Worm (Caenorhabditis elegans) whole organism, L4/young adult: ENCODE data around the gene acy-1.
"Not testable (repeated sequence)": the region's sequence is repeated elsewhere in the genome, so short reads cannot be mapped to it uniquely, and the experiment has no call there.

Experiments used
- W03F9.2 ChIP-seq: fragments of 150-350 bp; optimal IDR thresholded peaks from 2 replicates; lab custom pipeline; 2014; ENCODE audit warnings: missing biosample characterization, missing genetic modification characterization
- dao-5 ChIP-seq: sonication (generic microtip); optimal IDR thresholded peaks from 2 replicates; lab custom pipeline; 2016; ENCODE audit warnings: missing genotype, missing genetic modification characterization, moderate library complexity, missing compliant biosample characterization
- him-1 ChIP-seq: sonication (generic microtip); optimal IDR thresholded peaks from 2 replicates; lab custom pipeline; 2016; ENCODE audit warnings: missing genotype, missing genetic modification reagents, missing genetic modification characterization, missing compliant biosample characterization

acy-1 gene

DNA sequence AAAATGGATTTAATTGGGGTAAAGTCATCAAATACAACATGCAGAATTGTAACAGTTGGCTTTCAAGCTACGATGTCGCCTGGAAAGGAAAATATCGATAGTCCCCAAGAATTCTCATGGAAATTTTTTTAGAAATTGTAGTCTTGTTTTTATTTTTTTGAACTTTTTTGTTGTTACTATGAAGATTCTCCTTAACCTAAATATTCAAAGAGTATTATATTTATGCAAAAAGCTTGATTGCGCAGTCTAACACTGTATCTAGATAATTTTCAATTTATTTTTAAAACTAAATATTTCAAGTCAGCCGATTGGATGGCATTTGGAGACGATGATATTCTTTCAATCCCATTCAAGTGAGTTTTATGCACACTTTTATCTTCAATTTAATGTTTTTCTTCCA is 16.7 kb upstream of the acy-1 start, which contains the start of gene pgap-2:
pgap-2 (plus strand) TSS at position 301 of the 400 bp plus-strand sequence.
- TF ChIP-seq dao-5 (tag; lab: Kevin White, UChicago) (no peak), him-1 (tag; lab: Kevin White, UChicago) (no peak), W03F9.2 (tag; lab: Kevin White, UChicago) (no peak)

DNA sequence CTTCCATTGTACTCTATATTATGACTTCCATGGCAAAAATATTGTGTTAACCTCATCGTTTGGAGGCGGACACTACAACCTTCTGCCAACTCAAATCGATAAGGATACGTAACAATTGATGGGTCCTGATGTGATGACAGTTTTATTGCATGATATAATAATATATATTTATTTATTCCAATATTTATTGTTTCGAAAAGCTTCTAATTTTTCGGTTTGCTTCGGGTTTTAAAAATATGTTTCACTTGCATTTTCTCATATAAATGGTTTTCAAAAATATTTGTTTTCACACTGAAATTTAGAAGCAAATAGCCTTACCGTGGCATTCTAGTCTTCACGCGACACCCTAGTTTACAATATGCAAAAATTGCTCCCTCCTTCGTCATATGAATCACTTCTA is 15.2 kb upstream of the acy-1 start, which contains the start of gene T04A8.13:
T04A8.13 (plus strand) TSS at position 301 of the 400 bp plus-strand sequence.
- TF ChIP-seq W03F9.2 (tag; lab: Kevin White, UChicago) (no peak), dao-5 (tag; lab: Kevin White, UChicago) (no peak), him-1 (tag; lab: Kevin White, UChicago) (no peak)

DNA sequence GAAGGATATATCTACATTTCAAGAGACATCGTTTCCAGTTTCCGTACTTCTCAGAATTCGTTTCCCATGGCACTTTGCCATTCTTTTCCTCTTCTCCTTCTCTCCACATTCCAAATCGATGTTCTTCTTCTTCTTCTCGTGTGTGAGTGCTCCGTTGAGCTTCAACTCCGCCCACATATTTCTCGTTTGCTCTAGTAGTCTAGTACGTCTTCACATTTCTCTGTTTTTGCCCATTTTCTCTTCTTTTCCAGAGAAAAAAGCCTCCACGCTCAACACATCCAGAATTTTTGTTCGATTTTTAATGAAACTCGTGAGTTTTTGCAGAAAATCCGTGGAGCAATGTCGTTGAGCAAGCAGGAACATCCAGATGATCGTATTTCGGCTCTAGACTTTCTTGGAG is 13.0 kb upstream of the acy-1 start, which contains the start of gene T04A8.18:
T04A8.18 (plus strand) TSS at position 301 of the 400 bp plus-strand sequence.
- TF ChIP-seq W03F9.2 (tag; lab: Kevin White, UChicago) (no peak), dao-5 (tag; lab: Kevin White, UChicago) (no peak)

DNA sequence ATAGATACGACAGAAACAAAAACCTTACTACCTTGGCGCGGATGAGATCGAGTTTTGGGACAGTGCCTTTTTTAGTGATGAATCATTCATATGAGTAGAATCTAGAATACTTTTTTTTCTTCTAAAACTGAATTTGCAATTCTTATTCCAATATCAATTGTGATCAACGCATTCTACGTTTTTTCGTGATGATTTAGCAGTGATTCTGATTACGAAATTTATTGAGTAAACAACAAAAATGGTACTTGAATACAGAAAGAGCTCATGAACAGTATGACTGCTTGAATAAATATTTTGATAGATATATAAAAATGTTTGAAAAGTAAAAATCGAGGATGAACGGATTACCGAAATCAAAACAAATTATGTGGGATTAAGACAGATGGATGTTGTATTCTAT is 6.8 kb upstream of the acy-1 start, which contains the start of gene him-18:
him-18 (minus strand) TSS at position 101 of the 400 bp plus-strand sequence.
- TF ChIP-seq him-1 (tag; lab: Kevin White, UChicago) (no peak), W03F9.2 (tag; lab: Kevin White, UChicago) (no peak), dao-5 (tag; lab: Kevin White, UChicago) (no peak)

DNA sequence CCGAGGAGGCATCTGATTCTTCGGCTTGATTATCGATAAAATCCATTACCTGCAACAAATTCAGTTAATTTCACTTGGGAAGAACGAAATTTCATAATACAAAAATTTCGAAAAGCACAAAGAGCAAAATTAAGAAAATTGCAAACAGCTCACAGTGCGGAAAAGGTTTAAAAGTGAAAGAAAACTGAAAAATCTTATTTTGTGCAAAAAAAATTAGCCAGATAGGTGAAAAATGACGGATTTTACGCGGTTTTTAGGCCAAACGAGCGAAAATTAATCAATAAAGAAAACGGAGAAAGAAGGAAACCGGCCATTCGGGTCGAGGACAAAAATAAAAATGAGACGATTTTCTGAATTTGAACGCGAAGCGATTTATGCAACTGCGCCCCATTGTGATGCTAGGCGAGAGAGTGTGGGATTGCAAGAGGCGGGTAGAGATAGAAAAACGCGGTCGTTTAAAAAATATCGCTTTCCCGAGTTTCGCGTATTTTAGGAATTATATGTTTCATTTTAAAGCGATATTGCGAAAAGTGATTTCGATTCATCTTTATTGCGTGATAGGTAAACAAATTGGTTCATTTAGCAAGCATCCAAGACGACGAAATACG is 1.2 kb upstream of the acy-1 start, which contains the start of gene emb-5:
emb-5 (minus strand) TSS at position 51 of the 608 bp plus-strand sequence.
- no peak for TF ChIP-seq W03F9.2 (tag; lab: Kevin White, UChicago)
- TF ChIP-seq him-1 (tag; lab: Kevin White, UChicago) = no peak
- TF ChIP-seq dao-5 (tag; lab: Kevin White, UChicago) = no peak

DNA sequence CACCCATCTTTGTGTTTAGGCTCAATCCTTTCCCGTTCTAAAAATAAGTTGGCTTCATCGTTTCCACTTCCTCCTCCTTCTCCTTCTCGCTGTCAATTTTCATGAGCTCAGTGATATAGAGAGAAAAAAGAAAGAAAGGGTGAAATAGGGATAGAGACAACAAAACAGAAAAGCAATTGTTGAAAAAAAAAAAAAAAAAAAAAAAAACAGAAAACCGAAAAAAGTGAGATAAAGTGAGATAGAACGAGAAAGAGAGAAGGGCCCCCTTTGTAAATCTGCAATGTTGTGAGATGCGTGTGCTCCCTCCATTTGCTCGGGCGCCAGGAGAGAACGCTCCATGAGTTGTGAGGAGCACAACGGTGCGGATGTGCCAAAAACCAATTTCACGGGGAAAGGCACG is 2.0 kb downstream of the acy-1 start:
- TF ChIP-seq dao-5 (tag; lab: Kevin White, UChicago) (no peak), him-1 (tag; lab: Kevin White, UChicago) (peak; percentile 13), W03F9.2 (tag; lab: Kevin White, UChicago) (no peak)

DNA sequence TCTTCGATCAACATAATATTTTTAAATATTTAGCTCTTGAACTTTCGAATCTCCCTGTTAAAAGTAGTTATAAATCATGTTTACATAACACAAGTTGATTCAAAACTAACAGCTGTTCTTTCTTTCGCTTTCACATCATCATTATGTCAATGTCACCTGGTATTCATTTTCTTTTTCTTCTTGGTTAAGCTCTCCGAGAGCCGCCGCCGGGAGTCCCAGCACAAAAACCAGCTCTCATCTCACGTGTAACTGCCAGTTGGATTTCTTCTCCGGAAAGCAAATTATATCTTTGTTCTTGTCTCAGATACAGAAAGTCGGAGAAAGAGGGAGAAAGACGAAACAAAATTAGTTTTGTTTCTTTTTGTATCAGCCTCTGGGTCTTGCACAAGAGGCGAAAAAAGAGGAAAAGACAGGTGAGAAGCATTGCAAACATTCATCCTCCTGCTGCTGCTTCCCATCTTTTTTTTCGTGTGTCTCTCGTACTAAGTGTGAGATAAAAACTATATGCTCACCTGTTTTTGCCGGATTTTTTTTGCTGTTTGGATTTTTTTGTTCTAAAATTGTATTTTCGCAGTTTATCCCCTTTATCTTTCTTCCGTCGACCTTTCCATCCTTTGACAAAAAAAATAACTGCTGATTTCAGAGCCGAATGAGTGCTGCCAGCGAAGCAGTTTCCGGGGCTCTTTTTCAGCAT is 9.5 kb downstream of the acy-1 start, which contains the start of gene F17C8.3:
F17C8.3 (plus strand) TSS at position 644 of the 694 bp plus-strand sequence.
- TF ChIP-seq W03F9.2 (tag; lab: Kevin White, UChicago) (no peak), dao-5 (tag; lab: Kevin White, UChicago) (no peak), him-1 (tag; lab: Kevin White, UChicago) (no peak)

DNA sequence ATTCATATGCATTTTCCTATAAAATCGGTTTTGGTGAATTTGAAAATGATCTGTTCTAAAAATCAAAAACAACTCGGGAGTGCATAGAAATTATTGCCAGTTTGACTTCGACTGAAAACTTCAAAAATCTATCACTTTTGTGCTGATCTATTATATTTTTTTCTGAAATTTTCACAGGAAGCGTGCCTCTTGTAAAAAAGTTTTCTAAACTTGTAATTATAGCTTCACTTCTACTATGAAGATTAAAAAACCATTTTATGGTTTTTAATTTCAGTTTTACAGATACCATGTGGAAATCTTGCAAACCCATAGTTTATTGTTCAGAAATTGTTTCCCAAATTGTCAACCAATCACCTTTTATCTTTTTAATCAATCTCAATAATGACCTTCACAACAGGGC is 12.2 kb downstream of the acy-1 start, which contains the start of gene F17C8.9:
F17C8.9 (plus strand) TSS at position 301 of the 400 bp plus-strand sequence.
- TF ChIP-seq him-1 (tag; lab: Kevin White, UChicago) = no peak
- no peak for TF ChIP-seq dao-5 (tag; lab: Kevin White, UChicago)
- no peak for TF ChIP-seq W03F9.2 (tag; lab: Kevin White, UChicago)

DNA sequence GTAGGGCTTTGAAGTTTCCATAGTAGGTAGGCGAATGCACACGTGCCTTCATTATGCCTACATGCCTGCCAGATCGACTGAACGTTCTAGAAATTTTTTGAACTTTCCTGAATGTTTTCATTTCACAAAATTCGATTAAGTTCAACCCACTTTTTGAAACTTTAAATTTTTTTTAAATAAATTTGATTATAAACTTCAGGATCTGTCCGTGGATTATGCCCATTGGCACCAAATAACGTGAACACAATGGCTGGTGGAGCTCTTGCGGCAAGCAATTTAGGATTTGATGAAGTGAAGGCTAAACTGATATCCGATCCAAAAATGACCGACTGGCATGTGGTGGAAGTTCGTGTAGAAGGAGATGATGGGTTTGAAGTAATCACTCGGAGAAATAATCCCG is 13.5 kb downstream of the acy-1 start, which contains the start of gene F17C8.7:
F17C8.7 (plus strand) TSS at position 301 of the 400 bp plus-strand sequence.
- no peak for TF ChIP-seq W03F9.2 (tag; lab: Kevin White, UChicago)
- no peak for TF ChIP-seq dao-5 (tag; lab: Kevin White, UChicago)
- no peak for TF ChIP-seq him-1 (tag; lab: Kevin White, UChicago)

DNA sequence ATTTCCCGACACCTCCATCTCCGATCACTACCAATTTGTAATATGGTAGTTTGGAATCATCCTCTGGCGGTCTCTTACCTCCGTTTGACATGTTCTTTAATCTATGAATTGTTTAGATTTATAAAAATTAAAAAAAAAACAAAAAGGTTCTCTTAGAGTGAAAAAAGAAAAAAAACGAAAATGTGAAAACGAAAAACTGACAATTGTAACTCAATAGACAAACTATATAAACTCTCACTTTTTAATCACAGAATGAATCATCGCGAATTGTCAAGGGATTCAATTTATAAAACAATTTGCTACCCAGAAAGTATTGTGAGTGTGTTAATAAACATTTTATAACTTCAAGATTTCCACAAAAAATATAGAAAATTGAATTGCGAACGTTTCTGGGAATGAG is 18.1 kb downstream of the acy-1 start, which contains the start of gene ras-2:
ras-2 (minus strand) TSS at position 101 of the 400 bp plus-strand sequence.
- TF ChIP-seq dao-5 (tag; lab: Kevin White, UChicago) (no peak), W03F9.2 (tag; lab: Kevin White, UChicago) (no peak), him-1 (tag; lab: Kevin White, UChicago) (no peak)

DNA sequence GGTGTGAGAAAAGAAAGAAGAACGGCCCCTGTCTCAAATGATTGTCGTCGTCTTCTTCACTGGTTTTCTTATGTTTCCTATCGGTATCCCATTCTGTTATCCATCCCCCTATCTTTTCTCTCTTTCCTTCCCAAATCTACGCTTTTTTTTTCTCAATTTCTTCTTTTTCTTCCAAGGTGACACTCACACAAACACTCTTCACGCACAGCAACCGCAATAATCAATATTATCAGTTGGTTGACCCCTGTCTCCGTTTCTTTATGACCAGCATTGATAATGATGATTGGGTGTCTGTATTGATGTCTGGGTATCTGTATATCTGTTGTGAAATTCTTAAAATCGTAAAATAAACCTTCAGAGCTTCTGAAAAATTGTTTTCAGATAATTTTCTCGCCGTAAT is 18.9 kb downstream of the acy-1 start:
- TF ChIP-seq dao-5 (tag; lab: Kevin White, UChicago) (no peak), W03F9.2 (tag; lab: Kevin White, UChicago) (peak; percentile 8), him-1 (tag; lab: Kevin White, UChicago) (no peak)

DNA sequence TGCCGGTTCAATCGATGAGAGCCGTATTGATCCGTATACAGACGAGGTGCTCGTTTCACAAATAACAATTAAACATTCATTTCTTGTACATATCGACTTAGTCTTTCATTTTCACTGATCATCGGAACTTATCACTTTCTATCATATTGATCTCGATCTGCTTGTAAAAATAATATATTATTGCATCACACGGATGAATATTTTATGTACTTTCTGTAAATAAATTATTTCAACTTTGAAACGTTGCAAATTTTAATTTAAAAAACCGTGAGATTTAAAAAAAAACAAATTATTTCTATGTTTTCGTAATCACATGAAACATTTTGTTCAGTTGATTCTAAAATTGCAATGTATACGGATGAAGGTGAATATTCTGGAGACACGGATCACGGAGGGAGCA is 20.7 kb downstream of the acy-1 start, which contains the start of gene twk-6:
twk-6 (plus strand) TSS at position 301 of the 400 bp plus-strand sequence.
- TF ChIP-seq W03F9.2, dao-5, him-1 (tag; lab: Kevin White, UChicago): not testable (repeated sequence)

DNA sequence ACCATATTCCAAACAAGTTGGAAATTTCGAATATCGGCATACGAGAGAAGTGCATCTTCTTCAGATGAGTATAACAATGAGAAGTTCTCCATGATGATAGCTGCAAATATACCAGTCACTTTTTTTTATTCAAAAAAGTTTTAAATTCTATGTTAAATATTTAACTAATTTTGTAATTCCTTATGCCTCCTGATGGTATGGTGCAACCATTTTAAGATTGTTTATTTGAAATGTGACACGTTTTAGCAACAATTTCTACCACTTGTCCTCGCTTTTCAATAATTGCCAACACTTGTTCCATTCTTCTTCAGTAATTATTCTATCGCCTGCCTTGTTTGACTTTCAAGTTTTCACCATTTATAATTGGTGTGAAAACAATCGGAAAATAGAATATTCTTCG is 24.0 kb downstream of the acy-1 start, which contains the start of gene F17C8.6:
F17C8.6 (minus strand) TSS at position 101 of the 400 bp plus-strand sequence.
- TF ChIP-seq W03F9.2 (tag; lab: Kevin White, UChicago) (no peak), dao-5 (tag; lab: Kevin White, UChicago) (no peak), him-1 (tag; lab: Kevin White, UChicago) (no peak)
